Worm (Caenorhabditis elegans) whole organism, mixed stage, embryonic: Measurements from ENCODE around the gene Y54G2A.73.
A peak's percentile ranks its signal among the peaks of the same experiment; 100 is the strongest.

Experiments
- M03D4.4 ChIP-seq: sonication (generic microtip); optimal IDR thresholded peaks from 2 replicates; lab custom pipeline; 2017; ENCODE audit warnings: mild to moderate bottlenecking, missing genetic modification characterization, missing compliant biosample characterization
- bed-3 ChIP-seq: fragments of 200-800 bp; sonication (Bioruptor generic); optimal IDR thresholded peaks from 3 replicates; lab custom pipeline; 2018; ENCODE audit warnings: mild to moderate bottlenecking, missing genetic modification characterization, moderate library complexity, missing compliant biosample characterization
- blmp-1 ChIP-seq: fragments of 150-350 bp; optimal IDR thresholded peaks from 2 replicates; lab custom pipeline; 2014; ENCODE audit warnings: missing biosample characterization, missing genetic modification characterization
- ceh-39 ChIP-seq: fragments of 150-350 bp; optimal IDR thresholded peaks from 2 replicates; lab custom pipeline; 2014; ENCODE audit warnings: missing biosample characterization, missing genetic modification characterization
- ceh-83 ChIP-seq: fragments of 200-800 bp; sonication (Bioruptor generic); optimal IDR thresholded peaks from 2 replicates; lab custom pipeline; 2018; ENCODE audit warnings: mild to moderate bottlenecking, missing genetic modification characterization, missing compliant biosample characterization
- ces-1 ChIP-seq: fragments of 150-350 bp; optimal IDR thresholded peaks from 2 replicates; lab custom pipeline; 2014; ENCODE audit warnings: missing biosample characterization, missing genetic modification reagents, missing genetic modification characterization
- cnd-1 ChIP-seq: fragments of 200-800 bp; sonication (Bioruptor generic); optimal IDR thresholded peaks from 2 replicates; lab custom pipeline; 2018; ENCODE audit warnings: mild to moderate bottlenecking, missing genetic modification characterization, missing compliant biosample characterization
- drap-1 ChIP-seq: fragments of 200-800 bp; sonication (Bioruptor generic); optimal IDR thresholded peaks from 3 replicates; lab custom pipeline; 2018; ENCODE audit warnings: mild to moderate bottlenecking, missing genetic modification characterization, missing compliant biosample characterization
- elt-1 ChIP-seq: sonication (generic microtip); optimal IDR thresholded peaks from 2 replicates; lab custom pipeline; 2017; ENCODE audit warnings: missing genetic modification characterization, mild to moderate bottlenecking, missing compliant biosample characterization, antibody characterized with exemption, moderate library complexity, borderline replicate concordance; ENCODE audit not compliant: insufficient read depth
- elt-3 ChIP-seq: fragments of 150-350 bp; optimal IDR thresholded peaks from 2 replicates; lab custom pipeline; 2014; ENCODE audit warnings: missing biosample characterization, missing genetic modification characterization
- flh-1 ChIP-seq: fragments of 200-800 bp; sonication (Bioruptor generic); optimal IDR thresholded peaks from 2 replicates; lab custom pipeline; 2018; ENCODE audit warnings: mild to moderate bottlenecking, missing genetic modification characterization, moderate library complexity, missing compliant biosample characterization
- ham-2 ChIP-seq: fragments of 200-800 bp; sonication (Bioruptor generic); optimal IDR thresholded peaks from 2 replicates; lab custom pipeline; 2018; ENCODE audit warnings: mild to moderate bottlenecking, missing genetic modification characterization, missing compliant biosample characterization
- lin-13 ChIP-seq: fragments of 150-350 bp; optimal IDR thresholded peaks from 2 replicates; lab custom pipeline; 2014; ENCODE audit warnings: missing biosample characterization, missing genetic modification characterization
- lin-32 ChIP-seq: fragments of 200-800 bp; sonication (Bioruptor generic); optimal IDR thresholded peaks from 2 replicates; lab custom pipeline; 2018; ENCODE audit warnings: mild to moderate bottlenecking, missing genetic modification characterization, missing compliant biosample characterization
- mab-5 ChIP-seq: fragments of 150-350 bp; optimal IDR thresholded peaks from 2 replicates; lab custom pipeline; 2014; ENCODE audit warnings: missing biosample characterization, missing genetic modification characterization
- mep-1 ChIP-seq: fragments of 150-350 bp; optimal IDR thresholded peaks from 2 replicates; lab custom pipeline; 2017; ENCODE audit warnings: missing biosample characterization, missing genetic modification reagents, missing genetic modification characterization, inconsistent platforms
- nhr-12 ChIP-seq: fragments of 150-350 bp; optimal IDR thresholded peaks from 2 replicates; lab custom pipeline; 2014; ENCODE audit warnings: missing biosample characterization, missing genetic modification characterization
- nhr-2 ChIP-seq: fragments of 150-350 bp; optimal IDR thresholded peaks from 2 replicates; lab custom pipeline; 2014; ENCODE audit warnings: missing biosample characterization, missing genetic modification characterization
- nhr-76 ChIP-seq: sonication (generic microtip); optimal IDR thresholded peaks from 2 replicates; lab custom pipeline; 2017; ENCODE audit warnings: missing biosample characterization, missing genetic modification characterization
- sem-2 ChIP-seq: fragments of 200-800 bp; sonication (Bioruptor generic); optimal IDR thresholded peaks from 2 replicates; lab custom pipeline; 2018; ENCODE audit warnings: mild to moderate bottlenecking, missing genetic modification characterization, missing compliant biosample characterization
- snpc-4 ChIP-seq: fragments of 150-350 bp; optimal IDR thresholded peaks from 2 replicates; lab custom pipeline; 2014; ENCODE audit warnings: missing biosample characterization, missing genetic modification characterization
- sptf-1 ChIP-seq: sonication (generic microtip); optimal IDR thresholded peaks from 2 replicates; lab custom pipeline; 2017; ENCODE audit warnings: mild to moderate bottlenecking, missing genetic modification characterization, moderate library complexity, missing compliant biosample characterization
- tbx-8 ChIP-seq: fragments of 200-800 bp; sonication (Bioruptor generic); optimal IDR thresholded peaks from 2 replicates; lab custom pipeline; 2018; ENCODE audit warnings: mild to moderate bottlenecking, missing genetic modification characterization, moderate library complexity, missing compliant biosample characterization
- unc-120 ChIP-seq: sonication (generic microtip); optimal IDR thresholded peaks from 2 replicates; lab custom pipeline; 2017; ENCODE audit warnings: missing genetic modification characterization, missing compliant biosample characterization; ENCODE audit not compliant: poor library complexity, severe bottlenecking
- unc-39 ChIP-seq: fragments of 150-350 bp; optimal IDR thresholded peaks from 2 replicates; lab custom pipeline; 2014; ENCODE audit warnings: missing biosample characterization, missing genetic modification characterization
- unc-62 ChIP-seq: fragments of 150-350 bp; optimal IDR thresholded peaks from 2 replicates; lab custom pipeline; 2014; ENCODE audit warnings: missing biosample characterization, missing genetic modification reagents, missing genetic modification characterization
- zip-8 ChIP-seq: fragments of 150-350 bp; optimal IDR thresholded peaks from 2 replicates; lab custom pipeline; 2014; ENCODE audit warnings: missing biosample characterization, missing genetic modification characterization
- ztf-11 ChIP-seq: fragments of 150-350 bp; optimal IDR thresholded peaks from 2 replicates; lab custom pipeline; 2014; ENCODE audit warnings: missing biosample characterization, missing genetic modification characterization

Gene Y54G2A.73

ce11 chrIV:2969399-2969990 lies 39.2 kb downstream of the Y54G2A.73 start, which contains the start of gene Y54G2A.57:
Y54G2A.57 (plus strand) TSS chrIV:2969940.
- no peak for TF ChIP-seq unc-62
- no peak for TF ChIP-seq ces-1 (GFP tag; lab: Kevin White, UChicago)
- TF ChIP-seq unc-39 (tag; lab: Kevin White, UChicago), result no peak
- no peak for TF ChIP-seq tbx-8 (GFP tag; lab: Kevin White, UChicago)
- TF ChIP-seq blmp-1, result no peak

ce11 chrIV:2966884-2967283 lies 41.8 kb downstream of the Y54G2A.73 start:
- TF ChIP-seq unc-39 (tag; lab: Kevin White, UChicago) (no peak), mab-5 (tag; lab: Kevin White, UChicago) (no peak), nhr-12 (tag; lab: Kevin White, UChicago) (no peak), zip-8 (tag; lab: Kevin White, UChicago) (no peak), tbx-8 (GFP tag; lab: Kevin White, UChicago) (no peak), mep-1 (no peak), drap-1 (GFP tag; lab: Kevin White, UChicago) (no peak), lin-32 (no peak), elt-3 (tag; lab: Kevin White, UChicago) (no peak), ztf-11 (no peak), sem-2 (no peak), bed-3 (GFP tag; lab: Kevin White, UChicago) (no peak), ham-2 (GFP tag; lab: Kevin White, UChicago) (no peak), ces-1 (GFP tag; lab: Kevin White, UChicago) (no peak), lin-13 (tag; lab: Kevin White, UChicago) (no peak), nhr-2 (no peak), ceh-83 (no peak), M03D4.4 (tag; lab: Kevin White, UChicago) (no peak), sptf-1 (tag; lab: Kevin White, UChicago) (no peak), ceh-39 (tag; lab: Kevin White, UChicago) (no peak)

ce11 chrIV:2960242-2960641 lies 48.5 kb downstream of the Y54G2A.73 start:
- TF ChIP-seq nhr-76 (tag; lab: Kevin White, UChicago) (no peak), sptf-1 (tag; lab: Kevin White, UChicago) (no peak), nhr-12 (tag; lab: Kevin White, UChicago) (no peak), lin-32 (no peak), blmp-1 (no peak), ceh-83 (no peak), unc-120 (tag; lab: Kevin White, UChicago) (no peak), tbx-8 (GFP tag; lab: Kevin White, UChicago) (no peak), flh-1 (GFP tag; lab: Kevin White, UChicago) (no peak), elt-1 (tag; lab: Kevin White, UChicago) (no peak), nhr-2 (no peak), snpc-4 (tag; lab: Kevin White, UChicago) (no peak), mep-1 (no peak), lin-13 (tag; lab: Kevin White, UChicago) (no peak), ztf-11 (no peak), drap-1 (GFP tag; lab: Kevin White, UChicago) (no peak)

- TF ChIP-seq ces-1 (GFP tag; lab: Kevin White, UChicago) (peak; percentile 35), cnd-1 (no peak), elt-1 (tag; lab: Kevin White, UChicago) (no peak), drap-1 (GFP tag; lab: Kevin White, UChicago) (no peak)
These were observed 48.9 kb downstream of the Y54G2A.73 start, which contains the start of gene ser-6 for ce11 chrIV:2959798-2960197. ser-6 (plus strand) TSS chrIV:2960098.
